Fruit fly (Drosophila melanogaster): ENCODE data around the gene Dhfr.

Dhfr gene

dm6 chr3R:16524178-16524577 lies 43.2 kb downstream of the Dhfr start (continued):
- 0 out of 2 replicates have a peak, but pooled peaks have one; percentile 37 for TF ChIP-seq Gsc (GFP tag; IDR thresholded peaks at IDR 0.05)
- no peak for TF ChIP-seq pho (GFP tag; optimal IDR thresholded peaks at IDR 0.05)
- no peak for TF ChIP-seq caup (GFP tag; optimal IDR thresholded peaks at IDR 0.05; ENCODE audit: severe bottlenecking)
- peak; percentile 62 for TF ChIP-seq CG12104 (GFP tag; optimal IDR thresholded peaks at IDR 0.05)
- no peak for TF ChIP-seq Adf1 (GFP tag; IDR thresholded peaks at IDR 0.05)
- TF ChIP-seq Ravus (GFP tag; IDR thresholded peaks at IDR 0.05): peak; percentile 60
- TF ChIP-seq fd64A (GFP tag; optimal IDR thresholded peaks at IDR 0.05): no peak
- TF ChIP-seq CG17829 (tag; optimal IDR thresholded peaks at IDR 0.05): peak; percentile 90
- TF ChIP-seq dysf (GFP tag; IDR thresholded peaks at IDR 0.05): peak; percentile 67
- TF ChIP-seq slbo (GFP tag; IDR thresholded peaks at IDR 0.05): no peak
- peak; percentile 33 for TF ChIP-seq jing (GFP tag; optimal IDR thresholded peaks at IDR 0.05)
- TF ChIP-seq CG12942 (GFP tag; optimal IDR thresholded peaks at IDR 0.05): no peak
- peak; percentile 83 for TF ChIP-seq sens-2 (GFP tag; IDR thresholded peaks at IDR 0.05)
- peak; percentile 11; the same call in 1 of the 2 replicates for TF ChIP-seq bowl (GFP tag; IDR thresholded peaks at IDR 0.05)
- no peak for TF ChIP-seq CG7987 (GFP tag; optimal IDR thresholded peaks at IDR 0.05)
- peak; percentile 36 for TF ChIP-seq CG15601 (tag; optimal IDR thresholded peaks at IDR 0.05)
- TF ChIP-seq CG1233 (GFP tag; optimal IDR thresholded peaks at IDR 0.05): peak; percentile 82
- peak; percentile 60 for TF ChIP-seq pum (GFP tag; optimal IDR thresholded peaks at IDR 0.05)
- no peak for TF ChIP-seq knrl (GFP tag; IDR thresholded peaks at IDR 0.05; ENCODE audit: partially characterized antibody)
- no peak for TF ChIP-seq Vsx1 (GFP tag; optimal IDR thresholded peaks at IDR 0.05)
- peak; percentile 40 for TF ChIP-seq CoRest (tag; optimal IDR thresholded peaks at IDR 0.05)
- TF ChIP-seq Awh (GFP tag; IDR thresholded peaks at IDR 0.05): peak; percentile 77
- no peak for TF ChIP-seq CG8290 (GFP tag; optimal IDR thresholded peaks at IDR 0.05)
- no peak for TF ChIP-seq CG8290 (tag; optimal IDR thresholded peaks at IDR 0.05)
- no peak for TF ChIP-seq CG14860 (GFP tag; IDR thresholded peaks at IDR 0.05; ENCODE audit: partially characterized antibody)
- TF ChIP-seq sisA (GFP tag; IDR thresholded peaks at IDR 0.05): peak; percentile 95
- TF ChIP-seq CG15073 (GFP tag; optimal IDR thresholded peaks at IDR 0.05): no peak
- peak; percentile 12 for TF ChIP-seq p53 (GFP tag; optimal IDR thresholded peaks at IDR 0.05)
- TF ChIP-seq CG17612 (GFP tag; IDR thresholded peaks at IDR 0.05): no peak
- peak; percentile 13; the same call in 1 of the 2 replicates for TF ChIP-seq CG9215 (GFP tag; IDR thresholded peaks at IDR 0.05)
- peak; percentile 54; the same call in 1 of the 3 replicates for TF ChIP-seq ken (GFP tag; IDR thresholded peaks at IDR 0.05)
- TF ChIP-seq otp (GFP tag; IDR thresholded peaks at IDR 0.05): peak; percentile 74
- TF ChIP-seq CG33557 (GFP tag; optimal IDR thresholded peaks at IDR 0.05): no peak
- peak in 1 of 2 experiments; percentile 44 for TF ChIP-seq Pdp1 (GFP tag; optimal IDR thresholded peaks at IDR 0.05)
- TF ChIP-seq Hr39 (optimal IDR thresholded peaks at IDR 0.05): no peak
- no peak for TF ChIP-seq da (GFP tag; optimal IDR thresholded peaks at IDR 0.05)
- TF ChIP-seq oc (tag; optimal IDR thresholded peaks at IDR 0.05): peak; percentile 64
- no peak for TF ChIP-seq B-H2 (GFP tag; optimal IDR thresholded peaks at IDR 0.05)
- peak; percentile 14 for TF ChIP-seq mam (GFP tag; optimal IDR thresholded peaks at IDR 0.05)
- TF ChIP-seq CG4820 (GFP tag; optimal IDR thresholded peaks at IDR 0.05): peak; percentile 79
- TF ChIP-seq Lim3 (GFP tag; IDR thresholded peaks at IDR 0.05): peak; percentile 30; the same call in 1 of the 2 replicates
- TF ChIP-seq ems (GFP tag; optimal IDR thresholded peaks at IDR 0.05): peak; percentile 51
- peak; percentile 90 for TF ChIP-seq vvl (GFP tag; IDR thresholded peaks at IDR 0.05)
- TF ChIP-seq Blimp-1 (GFP tag; optimal IDR thresholded peaks at IDR 0.05): peak; percentile 93
- peak; percentile 59 for TF ChIP-seq CG18476 (GFP tag; optimal IDR thresholded peaks at IDR 0.05)
- peak; percentile 82 for TF ChIP-seq tin (GFP tag; optimal IDR thresholded peaks at IDR 0.05)
- TF ChIP-seq CG4360 (GFP tag; IDR thresholded peaks at IDR 0.05): peak; percentile 49; the same call in 1 of the 2 replicates
- TF ChIP-seq CG43689 (GFP tag; IDR thresholded peaks at IDR 0.05): 0 out of 2 replicates have a peak, but pooled peaks have one; percentile 41
- no peak for TF ChIP-seq her (GFP tag; optimal IDR thresholded peaks at IDR 0.05)
- TF ChIP-seq tll (GFP tag; optimal IDR thresholded peaks at IDR 0.05): no peak
- no peak for TF ChIP-seq ac (GFP tag; optimal IDR thresholded peaks at IDR 0.05)
- peak; percentile 51 for TF ChIP-seq CG6654 (GFP tag; optimal IDR thresholded peaks at IDR 0.05)
